In the genomic region with DNA sequence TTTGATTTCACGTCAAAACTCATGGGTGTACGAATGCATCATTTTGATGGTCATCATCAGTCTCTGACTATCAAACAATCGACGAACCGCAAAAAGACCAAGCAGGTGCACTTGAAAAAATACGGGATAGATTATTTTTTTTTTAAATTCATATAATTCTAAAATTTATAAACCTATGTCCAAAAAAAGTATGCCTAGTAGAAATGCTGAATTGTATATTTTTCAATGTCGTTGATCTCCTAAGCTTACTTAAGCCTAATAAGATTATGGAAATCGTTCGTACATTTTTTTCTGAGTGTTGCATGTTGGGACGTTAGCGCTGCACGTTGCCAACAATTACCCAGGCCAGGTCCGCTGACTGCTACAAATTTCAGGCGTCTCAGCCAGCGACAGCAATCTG, we compare ENCODE assay signal across 1 fruit fly cellular context.
TF ChIP-seq lines count a peak whose summit lies in the region.

No protein-coding gene starts in this region.

TF ChIP-seq in whole organism, prepupa, 60 proteins besides CTCF, POLR2A, EP300 and RAD21 (continued from another document):
- TF ChIP-seq salr (GFP tag; optimal IDR thresholded peaks at IDR 0.05; lab: Kevin White, UChicago) (peak in 1 of 2 experiments; percentile 72), Sox102F (GFP tag; optimal IDR thresholded peaks at IDR 0.05; lab: Kevin White, UChicago) (no peak), CG16779 (tag; optimal IDR thresholded peaks at IDR 0.05; lab: Kevin White, UChicago) (peak; percentile 14), pdm3 (GFP tag; optimal IDR thresholded peaks at IDR 0.05; lab: Kevin White, UChicago) (peak; percentile 50), dsx (GFP tag; optimal IDR thresholded peaks at IDR 0.05; lab: Kevin White, UChicago; ENCODE audit: poor library complexity, severe bottlenecking) (no peak), OdsH (GFP tag; optimal IDR thresholded peaks at IDR 0.05; lab: Kevin White, UChicago) (peak; percentile 51), Sox15 (GFP tag; optimal IDR thresholded peaks at IDR 0.05; lab: Kevin White, UChicago) (no peak), Met (GFP tag; optimal IDR thresholded peaks at IDR 0.05; lab: Kevin White, UChicago) (no peak)
